Fruit fly (Drosophila melanogaster): ENCODE measurements around the gene CG13308.

DNA sequence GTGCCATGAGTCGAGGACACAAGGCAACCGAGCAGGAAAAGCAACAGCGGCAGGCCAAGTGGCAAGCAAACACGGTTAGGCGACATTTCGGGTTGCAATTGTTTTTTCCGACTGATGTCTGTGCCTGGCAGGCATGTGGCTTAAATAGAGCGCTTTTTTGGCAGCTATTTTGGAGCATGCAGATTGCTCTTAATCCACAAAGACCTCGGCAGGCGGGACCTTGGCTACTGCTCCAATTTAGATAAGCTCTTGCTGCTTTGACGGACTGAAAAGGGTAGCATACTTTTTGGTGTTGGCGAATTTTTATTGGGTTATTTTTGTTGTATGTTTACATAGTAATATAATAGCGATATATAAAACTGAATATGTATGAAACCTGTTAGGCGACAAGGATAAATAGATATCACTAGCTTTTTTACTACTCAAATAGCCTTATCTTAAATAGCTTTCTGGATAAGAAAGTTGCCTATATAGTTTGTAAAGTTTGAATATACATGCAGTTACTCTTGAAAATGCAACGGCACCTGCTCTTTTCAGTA lies 1.2 kb upstream of the CG13308 start, which contains the start of the genes CG13312 and CG32024:
- TF ChIP-seq Pif1A (GFP tag; optimal IDR thresholded peaks at IDR 0.05) = no peak
- no peak for TF ChIP-seq CG10348 (GFP tag; IDR thresholded peaks at IDR 0.05)
- TF ChIP-seq gl (tag; optimal IDR thresholded peaks at IDR 0.05) = no peak
- TF ChIP-seq CG4496 (GFP tag; IDR thresholded peaks at IDR 0.05) = no peak
- no peak for TF ChIP-seq CG14655 (GFP tag; optimal IDR thresholded peaks at IDR 0.05)
- no peak for TF ChIP-seq Pif1B (GFP tag; optimal IDR thresholded peaks at IDR 0.05)
- no peak for TF ChIP-seq CG9948 (tag; optimal IDR thresholded peaks at IDR 0.05)
- no peak for TF ChIP-seq rn (GFP tag; IDR thresholded peaks at IDR 0.05)
- no peak for TF ChIP-seq CG12605 (GFP tag; IDR thresholded peaks at IDR 0.05)
- no peak for TF ChIP-seq Snoo (tag; optimal IDR thresholded peaks at IDR 0.05)
- TF ChIP-seq fd96Ca (GFP tag; IDR thresholded peaks at IDR 0.05) = no peak
- TF ChIP-seq D1 (tag; optimal IDR thresholded peaks at IDR 0.05) = no peak

Data from whole organism, pupa.